Worm (Caenorhabditis elegans): Measurements from ENCODE around the gene frk-1.

- TF ChIP-seq pha-4 (tag; optimal IDR thresholded peaks at IDR 0.05) = no peak
- TF ChIP-seq nhr-237 (tag; optimal IDR thresholded peaks at IDR 0.05) = no peak
- no peak for TF ChIP-seq mep-1 (tag; optimal IDR thresholded peaks at IDR 0.05)
- no peak for TF ChIP-seq nhr-28 (tag; optimal IDR thresholded peaks at IDR 0.05)
- no peak for TF ChIP-seq ceh-83 (GFP tag; optimal IDR thresholded peaks at IDR 0.05)
- no peak for TF ChIP-seq ceh-39 (tag; optimal IDR thresholded peaks at IDR 0.05)
- no peak for TF ChIP-seq flh-1 (GFP tag; optimal IDR thresholded peaks at IDR 0.05)
- no peak for TF ChIP-seq hlh-1 (tag; optimal IDR thresholded peaks at IDR 0.05)
- no peak for TF ChIP-seq elt-1 (tag; optimal IDR thresholded peaks at IDR 0.05; ENCODE audit: borderline replicate concordance, insufficient read depth)
- TF ChIP-seq ham-2 (GFP tag; optimal IDR thresholded peaks at IDR 0.05) = no peak
- TF ChIP-seq sptf-1 (tag; optimal IDR thresholded peaks at IDR 0.05) = no peak
- no peak for TF ChIP-seq snpc-4 (tag; optimal IDR thresholded peaks at IDR 0.05)
- TF ChIP-seq ces-1 (GFP tag; optimal IDR thresholded peaks at IDR 0.05) = no peak
Measured at ce11 chrIV:10009536-10009935, 33.4 kb upstream of the frk-1 start, which contains the start of gene magu-4.
